Worm (Caenorhabditis elegans): ENCODE measurements around the gene Y40B10A.9.

- TF ChIP-seq aly-2 (tag; optimal IDR thresholded peaks at IDR 0.05) = no peak
- no peak for TF ChIP-seq unc-62 (GFP tag; optimal IDR thresholded peaks at IDR 0.05)
- TF ChIP-seq lin-13 (GFP tag; optimal IDR thresholded peaks at IDR 0.05) = no peak
- TF ChIP-seq elt-3 (tag; optimal IDR thresholded peaks at IDR 0.05) = no peak
- TF ChIP-seq snpc-4 (tag; optimal IDR thresholded peaks at IDR 0.05) = no peak
- TF ChIP-seq ztf-4 (tag; optimal IDR thresholded peaks at IDR 0.05) = no peak
- no peak for TF ChIP-seq nhr-77 (tag; optimal IDR thresholded peaks at IDR 0.05)
- TF ChIP-seq sma-9 (GFP tag; optimal IDR thresholded peaks at IDR 0.05) = no peak
- no peak for TF ChIP-seq sma-9 (tag; optimal IDR thresholded peaks at IDR 0.05)
- TF ChIP-seq R02D3.7 (tag; optimal IDR thresholded peaks at IDR 0.05) = no peak
These were observed 21.9 kb downstream of the Y40B10A.9 start for ce11 chrV:2050790-2051189.
